Worm (Caenorhabditis elegans): Measurements from ENCODE around the gene rps-13.

The rps-13 gene

DNA sequence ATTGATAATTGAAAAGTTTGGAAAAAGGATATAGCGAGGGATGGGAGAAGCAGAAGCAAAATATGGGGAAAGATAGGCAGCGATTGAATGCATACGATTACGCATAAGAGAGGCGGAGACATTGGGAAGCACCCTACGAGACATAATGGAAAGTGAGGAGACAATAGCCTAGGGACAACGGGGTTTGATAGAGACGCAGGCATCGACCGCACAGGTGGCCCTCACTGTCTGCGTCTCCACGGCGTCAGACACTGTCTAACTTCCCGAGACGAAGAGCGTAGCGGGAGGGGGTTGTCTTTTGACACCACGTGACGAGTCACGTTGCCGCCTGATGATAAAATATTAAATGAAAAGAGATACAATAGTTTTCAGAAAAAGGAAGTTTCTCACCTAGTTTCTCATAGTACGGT lies 46.2 kb upstream of the rps-13 start (continued):
- TF ChIP-seq snpc-1.2 (GFP tag; IDR thresholded peaks at IDR 0.05), result no peak
- TF ChIP-seq F10B5.3 (tag; optimal IDR thresholded peaks at IDR 0.05), result peak; percentile 34
- TF ChIP-seq mep-1 (tag; optimal IDR thresholded peaks at IDR 0.05), result peak; percentile 79
- TF ChIP-seq unc-130 (GFP tag; optimal IDR thresholded peaks at IDR 0.05), result no peak
- peak; percentile 62; the same call in 1 of the 2 replicates for TF ChIP-seq mxl-2 (GFP tag; conservative IDR thresholded peaks at IDR 0.05)
- no peak for TF ChIP-seq zip-2 (tag; optimal IDR thresholded peaks at IDR 0.05)
- TF ChIP-seq ceh-32 (tag; optimal IDR thresholded peaks at IDR 0.05; ENCODE audit: poor library complexity), result no peak
- no peak for TF ChIP-seq nhr-237 (tag; optimal IDR thresholded peaks at IDR 0.05)
- TF ChIP-seq ama-1 (optimal IDR thresholded peaks at IDR 0.05), result no peak
- TF ChIP-seq nhr-11 (tag; optimal IDR thresholded peaks at IDR 0.05), result peak; percentile 82
- TF ChIP-seq lin-15B (tag; optimal IDR thresholded peaks at IDR 0.05), result no peak
- peak; percentile 88 for TF ChIP-seq set-16 (GFP tag; IDR thresholded peaks at IDR 0.05)
- peak; percentile 88 for TF ChIP-seq dve-1 (tag; optimal IDR thresholded peaks at IDR 0.05; ENCODE audit: insufficient read depth)
- peak; percentile 10 for TF ChIP-seq nhr-77 (tag; optimal IDR thresholded peaks at IDR 0.05)
- 0 out of 2 replicates have a peak, but pooled peaks have one; percentile 22 for TF ChIP-seq Y75B8A.6 (GFP tag; IDR thresholded peaks at IDR 0.05)
- TF ChIP-seq tag-97 (GFP tag; IDR thresholded peaks at IDR 0.05), result no peak
- TF ChIP-seq R02D3.7 (tag; optimal IDR thresholded peaks at IDR 0.05), result no peak
- TF ChIP-seq lin-13 (GFP tag; optimal IDR thresholded peaks at IDR 0.05), result peak; percentile 10
- peak; percentile 99 for TF ChIP-seq hlh-11 (tag; optimal IDR thresholded peaks at IDR 0.05)
- peak; percentile 93 for TF ChIP-seq nhr-48 (tag; optimal IDR thresholded peaks at IDR 0.05)
- peak; percentile 70 to 83 for TF ChIP-seq daf-16 (GFP tag; optimal IDR thresholded peaks at IDR 0.05)
- TF ChIP-seq daf-16 (tag; optimal IDR thresholded peaks at IDR 0.05), result peak; percentile 58
- peak; percentile 86 for TF ChIP-seq mdt-29 (GFP tag; IDR thresholded peaks at IDR 0.05)
- peak; percentile 40 for TF ChIP-seq nhr-76 (tag; optimal IDR thresholded peaks at IDR 0.05)
- TF ChIP-seq ztf-7 (tag; optimal IDR thresholded peaks at IDR 0.05), result no peak
- no peak for TF ChIP-seq F26F4.8 (GFP tag; conservative IDR thresholded peaks at IDR 0.05)
- TF ChIP-seq fkh-10 (GFP tag; optimal IDR thresholded peaks at IDR 0.05), result no peak
- no peak for TF ChIP-seq zag-1 (tag; optimal IDR thresholded peaks at IDR 0.05)
- peak in 1 of 2 experiments; percentile 99 for TF ChIP-seq unc-62 (GFP tag; optimal IDR thresholded peaks at IDR 0.05 in 1 of 2)
- TF ChIP-seq unc-62 (tag; optimal IDR thresholded peaks at IDR 0.05), result no peak
- TF ChIP-seq lsy-2 (tag; optimal IDR thresholded peaks at IDR 0.05), result peak; percentile 69 to 82
- TF ChIP-seq arid-1 (GFP tag; conservative IDR thresholded peaks at IDR 0.05), result peak; percentile 78; the same call in 1 of the 2 replicates
- no peak for TF ChIP-seq daf-12 (tag; optimal IDR thresholded peaks at IDR 0.05)
- TF ChIP-seq lin-29 (GFP tag; IDR thresholded peaks at IDR 0.05), result no peak
- TF ChIP-seq fos-1 (tag; optimal IDR thresholded peaks at IDR 0.05), result no peak
- TF ChIP-seq cey-2 (tag; optimal IDR thresholded peaks at IDR 0.05; ENCODE audit: borderline replicate concordance, insufficient read depth), result no peak
- TF ChIP-seq lin-1 (GFP tag; IDR thresholded peaks at IDR 0.05), result peak; percentile 95
- TF ChIP-seq ceh-44 (GFP tag; IDR thresholded peaks at IDR 0.05), result no peak
- TF ChIP-seq gei-8 (GFP tag; optimal IDR thresholded peaks at IDR 0.05), result peak; percentile 74
- peak; percentile 88 for TF ChIP-seq zfp-3 (GFP tag; conservative IDR thresholded peaks at IDR 0.05)
- TF ChIP-seq tra-1 (GFP tag; IDR thresholded peaks at IDR 0.05), result peak; percentile 94
- TF ChIP-seq madf-9 (GFP tag; conservative IDR thresholded peaks at IDR 0.05), result peak; percentile 68
- TF ChIP-seq spr-1 (tag; optimal IDR thresholded peaks at IDR 0.05), result peak; percentile 72
- TF ChIP-seq snpc-4 (tag; optimal IDR thresholded peaks at IDR 0.05), result no peak
- no peak for TF ChIP-seq daf-8 (GFP tag; IDR thresholded peaks at IDR 0.05)
- no peak for TF ChIP-seq F44E2.7 (GFP tag; IDR thresholded peaks at IDR 0.05)
- TF ChIP-seq lin-39 (tag; optimal IDR thresholded peaks at IDR 0.05), result no peak
- TF ChIP-seq hlh-30 (tag; optimal IDR thresholded peaks at IDR 0.05; ENCODE audit: insufficient read depth), result peak; percentile 97
- TF ChIP-seq jun-1 (tag; optimal IDR thresholded peaks at IDR 0.05), result peak; percentile 27
- TF ChIP-seq lir-3 (tag; optimal IDR thresholded peaks at IDR 0.05), result no peak
- peak; percentile 39 for TF ChIP-seq F37D6.2 (tag; optimal IDR thresholded peaks at IDR 0.05)
- TF ChIP-seq attf-4 (tag; optimal IDR thresholded peaks at IDR 0.05), result no peak
- TF ChIP-seq egl-43 (GFP tag; IDR thresholded peaks at IDR 0.05), result peak; percentile 88
